Worm (Caenorhabditis elegans): Measurements from ENCODE around the gene srsx-11.

srsx-11 gene

DNA sequence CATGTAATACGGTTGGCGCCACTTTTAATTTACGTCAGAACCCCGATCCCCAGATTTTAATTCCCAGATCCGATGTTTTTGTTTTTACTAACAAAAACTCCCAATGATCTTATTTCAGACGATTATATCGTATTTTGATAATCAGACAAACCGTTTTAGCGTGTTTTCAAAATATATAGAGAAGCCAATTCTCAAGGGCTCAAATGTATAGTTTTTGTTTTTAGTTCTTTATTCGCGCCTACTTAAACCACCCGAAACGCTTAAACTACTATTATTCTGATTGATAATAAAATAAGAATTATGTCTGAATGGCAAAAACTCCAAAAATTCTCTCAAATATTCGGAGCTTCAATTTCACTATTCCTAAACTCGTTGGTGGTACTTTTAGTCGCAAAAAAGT lies 22.4 kb downstream of the srsx-11 start, which contains the start of gene str-208:
TSS of gene str-208 (plus strand) at position 301 of the 400 bp plus-strand sequence.
- TF ChIP-seq him-1 (tag; optimal IDR thresholded peaks at IDR 0.05) (no peak), W03F9.2 (tag; optimal IDR thresholded peaks at IDR 0.05) (no peak), dao-5 (tag; optimal IDR thresholded peaks at IDR 0.05) (no peak)

DNA sequence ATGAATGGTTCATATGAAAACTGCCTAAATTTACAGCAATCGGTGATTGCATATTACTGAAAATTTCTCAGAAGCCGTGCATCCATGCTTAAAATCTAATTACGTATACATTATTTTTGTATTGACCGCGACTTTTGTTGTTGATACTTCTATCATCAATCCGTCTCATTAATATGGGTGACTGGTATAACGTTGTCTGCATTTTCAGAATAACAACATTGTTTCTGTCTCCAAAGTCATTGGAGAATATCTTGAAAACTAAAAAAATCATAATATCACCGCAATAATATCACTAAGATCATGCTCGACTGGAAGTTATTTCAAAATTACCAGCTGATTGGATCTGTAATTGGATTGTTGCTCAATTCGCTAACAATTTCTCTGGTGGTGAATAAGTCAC lies 27.5 kb downstream of the srsx-11 start, which contains the start of gene str-207:
TSS of gene str-207 (plus strand) at position 301 of the 400 bp plus-strand sequence.
- TF ChIP-seq W03F9.2 (tag; optimal IDR thresholded peaks at IDR 0.05) (no peak), him-1 (tag; optimal IDR thresholded peaks at IDR 0.05) (no peak), dao-5 (tag; optimal IDR thresholded peaks at IDR 0.05) (no peak)

DNA sequence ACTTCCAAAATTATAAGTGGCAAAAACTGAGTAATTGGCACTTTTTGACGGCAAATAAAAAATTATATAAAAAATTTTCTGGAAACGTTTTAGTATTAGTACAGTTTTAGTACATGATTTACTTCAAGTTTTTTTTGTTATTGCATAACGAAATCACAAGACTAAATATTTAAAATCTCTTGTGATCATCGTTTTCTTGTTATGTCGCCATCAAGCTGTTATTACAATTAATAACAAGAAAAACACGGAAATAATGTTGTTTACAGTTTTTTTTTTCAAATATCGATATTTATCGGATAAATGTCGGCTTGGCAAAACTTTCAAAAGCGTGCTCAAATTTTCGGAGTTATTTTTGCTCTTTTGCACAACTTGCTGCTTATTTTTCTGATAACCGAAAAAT lies 30.3 kb downstream of the srsx-11 start, which contains the start of gene str-209:
TSS of gene str-209 (plus strand) at position 301 of the 400 bp plus-strand sequence.
- no peak for TF ChIP-seq him-1 (tag; optimal IDR thresholded peaks at IDR 0.05)

DNA sequence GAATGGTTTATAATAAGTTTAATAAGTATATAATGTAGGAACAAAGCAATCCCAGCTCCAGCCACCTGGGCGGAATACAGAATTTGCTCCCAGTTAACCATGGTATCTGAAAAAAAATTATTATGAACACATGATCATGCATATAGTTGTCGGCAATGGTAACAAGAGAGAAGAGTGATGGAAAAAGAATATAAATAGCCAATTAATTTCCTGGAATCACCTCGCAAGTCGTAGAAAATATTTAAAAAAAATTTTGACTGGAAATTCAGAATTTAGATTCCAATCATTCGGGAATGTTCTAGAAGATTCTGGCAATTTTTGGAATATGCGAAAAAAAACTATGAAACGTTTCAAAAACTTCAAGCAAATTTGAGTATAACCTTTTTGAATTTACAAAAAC lies 34.7 kb downstream of the srsx-11 start, which contains the start of gene str-211:
TSS of gene str-211 (minus strand) at position 101 of the 400 bp plus-strand sequence.
- TF ChIP-seq dao-5 (tag; optimal IDR thresholded peaks at IDR 0.05): no peak
- no peak for TF ChIP-seq W03F9.2 (tag; optimal IDR thresholded peaks at IDR 0.05)
- no peak for TF ChIP-seq him-1 (tag; optimal IDR thresholded peaks at IDR 0.05)

DNA sequence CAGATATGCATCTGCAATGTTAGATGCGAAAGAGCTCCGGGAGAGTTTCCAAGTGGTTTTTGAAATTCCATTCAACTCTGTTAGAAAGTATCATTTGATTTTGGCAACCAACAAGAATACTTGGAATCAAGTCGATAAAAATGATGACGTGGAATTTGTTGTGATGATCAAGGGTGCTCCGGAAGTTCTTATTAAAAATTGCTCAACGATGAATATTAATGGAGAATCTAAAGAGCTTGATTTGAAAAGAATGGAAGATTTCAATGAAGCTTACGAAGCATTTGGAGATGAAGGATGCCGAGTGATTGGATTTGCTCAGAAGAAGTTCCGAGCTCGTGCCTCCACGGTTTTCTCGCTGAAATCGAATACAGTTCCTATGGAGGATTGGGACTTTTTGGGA lies 41.6 kb downstream of the srsx-11 start:
- TF ChIP-seq dao-5 (tag; optimal IDR thresholded peaks at IDR 0.05) (no peak), him-1 (tag; optimal IDR thresholded peaks at IDR 0.05) (no peak), W03F9.2 (tag; optimal IDR thresholded peaks at IDR 0.05) (no peak)

DNA sequence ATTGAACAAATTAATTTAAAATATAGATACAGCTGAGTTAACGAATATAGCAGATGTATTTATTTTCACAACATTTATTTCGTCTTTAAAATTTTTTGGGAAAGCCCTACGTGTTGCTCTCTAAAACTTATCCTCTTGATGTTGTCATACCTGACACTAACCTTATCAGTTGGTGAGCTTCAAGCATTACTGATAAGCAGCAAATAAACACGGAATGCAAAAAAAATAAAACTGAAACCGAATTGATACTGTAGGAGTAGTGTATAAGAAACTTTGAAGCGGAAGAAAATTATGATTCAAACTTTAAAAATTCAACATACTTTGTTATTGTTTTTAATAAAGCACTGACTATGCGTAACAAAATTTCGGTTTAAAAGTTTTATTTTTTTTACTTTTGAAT lies 43.9 kb downstream of the srsx-11 start:
- TF ChIP-seq W03F9.2 (tag; optimal IDR thresholded peaks at IDR 0.05): no peak

DNA sequence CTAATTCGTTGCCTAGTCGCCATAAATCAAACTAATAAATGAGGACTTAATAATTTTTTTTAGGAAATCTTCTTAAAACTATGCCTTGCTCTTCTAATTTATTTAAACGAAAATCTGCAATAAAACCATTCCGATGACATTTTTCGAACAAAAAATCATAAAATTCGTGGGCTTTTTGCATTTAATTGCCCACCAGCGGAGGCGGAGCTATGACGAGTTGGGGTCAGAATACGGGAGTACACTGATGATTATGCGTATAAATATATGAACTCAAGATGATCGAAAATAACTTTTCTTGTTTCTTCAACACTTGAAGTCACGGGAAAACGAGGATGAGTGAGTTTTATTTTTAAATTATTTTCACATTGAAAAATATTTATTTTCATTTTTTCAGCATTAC lies 44.6 kb downstream of the srsx-11 start, which contains the start of gene catp-2:
TSS of gene catp-2 (plus strand) at position 301 of the 400 bp plus-strand sequence.
- TF ChIP-seq dao-5 (tag; optimal IDR thresholded peaks at IDR 0.05) (no peak), W03F9.2 (tag; optimal IDR thresholded peaks at IDR 0.05) (no peak), him-1 (tag; optimal IDR thresholded peaks at IDR 0.05) (no peak)

DNA sequence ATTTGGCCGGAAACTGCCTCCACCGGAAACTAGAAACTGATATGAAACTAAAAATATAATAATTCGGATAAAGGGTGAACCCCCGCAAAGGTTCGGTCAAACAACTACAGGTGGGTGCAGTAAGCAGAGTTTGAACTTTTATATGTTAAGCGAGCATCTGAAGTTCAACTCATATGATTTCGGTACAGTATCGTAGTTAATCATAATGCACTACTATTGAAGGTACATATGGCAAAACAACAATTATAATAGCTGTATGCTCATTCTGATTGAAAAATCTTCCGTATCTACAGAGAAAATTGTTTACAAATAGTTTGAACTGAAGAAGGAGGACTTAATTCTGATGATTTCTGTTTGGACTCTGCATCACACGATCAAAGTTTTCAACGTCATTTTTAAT lies 45.7 kb downstream of the srsx-11 start:
- TF ChIP-seq him-1 (tag; optimal IDR thresholded peaks at IDR 0.05) (no peak), dao-5 (tag; optimal IDR thresholded peaks at IDR 0.05) (no peak), W03F9.2 (tag; optimal IDR thresholded peaks at IDR 0.05) (no peak)

DNA sequence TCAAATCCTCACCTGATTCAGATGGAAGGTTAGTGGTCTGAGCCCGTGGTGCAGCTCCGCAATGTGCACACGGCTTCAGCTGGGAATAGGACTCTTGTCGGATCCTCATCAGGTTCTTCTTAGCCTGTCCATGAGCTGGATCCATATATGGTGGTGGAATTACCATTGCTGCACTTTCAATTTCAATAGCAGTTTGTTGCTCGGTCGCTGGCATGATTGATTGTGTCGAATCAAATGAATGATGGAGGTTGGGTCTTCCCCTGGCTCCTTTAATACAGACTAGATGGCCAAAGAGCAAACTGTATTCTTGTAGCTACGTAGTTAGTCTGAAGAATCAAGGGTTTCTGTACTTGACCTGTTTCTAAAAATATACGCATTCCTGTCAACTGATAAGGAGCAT lies 46.1 kb downstream of the srsx-11 start, which contains the start of gene C02E7.10:
TSS of gene C02E7.10 (minus strand) at position 232 of the 400 bp plus-strand sequence.
- TF ChIP-seq dao-5 (tag; optimal IDR thresholded peaks at IDR 0.05) (no peak), him-1 (tag; optimal IDR thresholded peaks at IDR 0.05) (no peak)

DNA sequence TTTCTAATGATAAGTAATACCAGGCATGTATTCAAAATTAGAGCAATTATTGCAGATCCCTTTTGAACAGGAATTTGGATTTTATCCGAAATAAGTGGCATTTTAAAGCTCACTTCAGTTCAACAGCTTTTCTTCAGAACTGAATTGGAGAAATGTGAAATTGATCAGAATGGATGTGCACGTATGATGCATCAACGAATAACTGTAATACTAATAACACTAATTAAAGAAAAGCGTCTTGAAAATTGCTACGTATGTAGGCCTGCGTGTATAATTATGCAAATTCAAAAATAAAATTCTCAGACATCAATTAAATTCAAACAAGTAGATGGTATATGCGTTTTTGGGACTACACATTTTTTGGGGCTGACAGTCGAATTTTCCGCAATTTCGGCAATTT lies 49.1 kb downstream of the srsx-11 start, which contains the start of gene str-205:
TSS of gene str-205 (minus strand) at position 101 of the 400 bp plus-strand sequence.
- TF ChIP-seq W03F9.2 (tag; optimal IDR thresholded peaks at IDR 0.05) (no peak), him-1 (tag; optimal IDR thresholded peaks at IDR 0.05) (no peak), dao-5 (tag; optimal IDR thresholded peaks at IDR 0.05) (no peak)

All from whole organism, L4/young adult.